Fruit fly (Drosophila melanogaster): ENCODE data around the gene CG43221.
A peak's percentile ranks its signal among the peaks of the same experiment; 100 is the strongest.

dm6 chr2L:17497108-17497507 is 11.6 kb downstream of the CG43221 start, which contains the start of gene qua:
- TF ChIP-seq eg (GFP tag; IDR thresholded peaks at IDR 0.05) (no peak), CG4318 (GFP tag; optimal IDR thresholded peaks at IDR 0.05) (no peak), CG32006 (GFP tag; optimal IDR thresholded peaks at IDR 0.05) (peak; percentile 41), dsx (GFP tag; optimal IDR thresholded peaks at IDR 0.05; ENCODE audit: poor library complexity, severe bottlenecking) (no peak), Gug (GFP tag; IDR thresholded peaks at IDR 0.05) (no peak), Ets96B (tag; optimal IDR thresholded peaks at IDR 0.05) (no peak), Eip93F (GFP tag; optimal IDR thresholded peaks at IDR 0.05) (no peak), CG10631 (GFP tag; optimal IDR thresholded peaks at IDR 0.05) (no peak), pdm3 (GFP tag; optimal IDR thresholded peaks at IDR 0.05) (no peak), CG7368 (GFP tag; optimal IDR thresholded peaks at IDR 0.05) (no peak)
